Worm (Caenorhabditis elegans) whole organism, early embryonic: ENCODE data around the gene acr-8.

ENCODE experiments used
- B0310.2 ChIP-seq: sonication (generic microtip); optimal IDR thresholded peaks from 2 replicates; lab custom pipeline; 2016; ENCODE audit warnings: mild to moderate bottlenecking, missing genetic modification characterization, missing compliant biosample characterization
- F13C5.2 ChIP-seq: sonication (generic microtip); optimal IDR thresholded peaks from 2 replicates; lab custom pipeline; 2017; ENCODE audit warnings: mild to moderate bottlenecking, missing genetic modification characterization, inconsistent platforms, missing compliant biosample characterization
- aly-1 ChIP-seq: sonication (generic microtip); optimal IDR thresholded peaks from 2 replicates; lab custom pipeline; 2016; ENCODE audit warnings: missing genetic modification characterization, missing compliant biosample characterization
- ama-1 ChIP-seq: fragments of 150-350 bp; optimal IDR thresholded peaks from 2 replicates; lab custom pipeline; 2014
- ceh-13 ChIP-seq: fragments of 200-800 bp; sonication (Bioruptor generic); optimal IDR thresholded peaks from 2 replicates; lab custom pipeline; 2018; ENCODE audit warnings: mild to moderate bottlenecking, missing genetic modification characterization, missing compliant biosample characterization
- ceh-36 ChIP-seq: sonication (generic microtip); optimal IDR thresholded peaks from 2 replicates; lab custom pipeline; 2016; ENCODE audit warnings: missing genetic modification characterization, inconsistent platforms, missing compliant biosample characterization
- ets-7 ChIP-seq: sonication (generic microtip); optimal IDR thresholded peaks from 2 replicates; lab custom pipeline; 2016; ENCODE audit warnings: missing genotype, missing genetic modification characterization, missing compliant biosample characterization
- flt-1 ChIP-seq: fragments of 200-800 bp; sonication (Bioruptor generic); IDR thresholded peaks from 2 replicates; pipeline ENCODE4 v1.3.6; 2022; ENCODE audit warnings: missing genetic modification characterization, missing compliant biosample characterization
- hmbx-1 ChIP-seq: sonication (generic microtip); optimal IDR thresholded peaks from 2 replicates; lab custom pipeline; 2016; ENCODE audit warnings: mild to moderate bottlenecking, missing genetic modification characterization, missing compliant biosample characterization
- hmg-4 ChIP-seq: fragments of 200-800 bp; sonication (Bioruptor generic); optimal IDR thresholded peaks from 2 replicates; lab custom pipeline; 2018; ENCODE audit warnings: mild to moderate bottlenecking, missing genetic modification characterization, missing compliant biosample characterization
- hnd-1 ChIP-seq: sonication (generic microtip); optimal IDR thresholded peaks from 2 replicates; lab custom pipeline; 2016; ENCODE audit warnings: missing genetic modification characterization, missing compliant biosample characterization
- pes-1 ChIP-seq: fragments of 200-800 bp; sonication (Bioruptor generic); IDR thresholded peaks from 2 replicates; pipeline ENCODE4 v1.3.6; 2022; ENCODE audit warnings: missing genetic modification reagents, missing genetic modification characterization, missing compliant biosample characterization
- scrt-1 ChIP-seq: fragments of 200-800 bp; sonication (Bioruptor generic); IDR thresholded peaks from 2 replicates; pipeline ENCODE4 v1.3.6; 2022; ENCODE audit warnings: missing genetic modification characterization, missing compliant biosample characterization
- sea-1 ChIP-seq: fragments of 200-800 bp; sonication (Bioruptor generic); conservative IDR thresholded peaks from 2 replicates; pipeline ENCODE4 v1.3.6; 2022; ENCODE audit warnings: missing genetic modification characterization, missing compliant biosample characterization
- tbx-11 ChIP-seq: fragments of 200-800 bp; sonication (Bioruptor generic); IDR thresholded peaks from 2 replicates; pipeline ENCODE4 v1.3.6; 2022; ENCODE audit warnings: missing genetic modification characterization, missing compliant biosample characterization
- tbx-37 ChIP-seq: fragments of 200-800 bp; sonication (Bioruptor generic); conservative IDR thresholded peaks from 2 replicates; pipeline ENCODE4 v1.3.6; 2022; ENCODE audit warnings: missing genetic modification reagents, missing genetic modification characterization, missing compliant biosample characterization
- tra-4 ChIP-seq: sonication (generic microtip); optimal IDR thresholded peaks from 2 replicates; lab custom pipeline; 2017; ENCODE audit warnings: missing genetic modification characterization, missing compliant biosample characterization

The acr-8 gene

DNA sequence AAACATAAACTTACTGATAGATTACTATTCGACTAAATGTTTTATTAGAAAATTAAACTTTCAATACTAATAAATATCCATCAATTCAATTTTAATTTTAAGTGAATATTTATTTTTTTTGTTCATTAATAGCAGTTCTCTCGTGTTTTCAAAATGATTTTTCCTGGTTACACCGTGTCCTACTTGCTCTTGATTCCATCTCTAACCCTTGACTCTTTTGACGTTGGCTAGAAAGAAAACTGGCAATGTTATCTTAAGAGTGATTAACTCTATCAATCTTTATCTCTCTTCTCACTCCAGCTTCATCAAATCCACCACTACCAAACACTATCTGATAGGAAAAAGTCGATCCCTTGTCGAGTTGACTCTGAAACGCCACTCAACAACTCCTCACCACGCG lies at the start of gene acr-8:
Gene acr-8, plus strand, starts transcription at position 301 of the 400 bp plus-strand sequence.
- no peak for TF ChIP-seq aly-1 (tag; lab: Kevin White, UChicago)
- no peak for TF ChIP-seq sea-1

DNA sequence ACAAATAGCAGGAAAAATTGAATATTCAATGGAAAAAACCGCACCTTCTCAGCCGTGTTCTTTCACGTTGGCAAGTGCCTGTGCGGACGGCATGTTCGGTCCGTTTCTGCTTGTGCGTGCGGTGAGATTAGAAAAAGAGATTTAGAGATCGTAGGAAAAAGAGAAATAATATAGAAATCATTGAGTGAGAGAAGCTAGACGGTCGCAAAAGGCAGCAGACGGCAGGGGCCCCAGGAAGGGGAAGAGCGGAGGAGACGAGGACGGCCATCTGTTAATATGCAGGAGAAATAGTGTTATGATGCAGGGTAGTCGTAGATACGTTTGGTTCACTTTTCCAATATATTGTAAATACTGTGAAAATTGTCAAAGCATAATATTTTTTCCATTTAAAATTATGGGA lies 40.0 kb upstream of the acr-8 start, which contains the start of gene Y49A10A.2:
Gene Y49A10A.2, minus strand, starts transcription at position 109 of the 400 bp plus-strand sequence.
- no peak for TF ChIP-seq B0310.2
- TF ChIP-seq ama-1 (lab: Kevin White, UChicago): no peak
- no peak for TF ChIP-seq ceh-36
- TF ChIP-seq F13C5.2 (tag; lab: Kevin White, UChicago): peak; percentile 13
- TF ChIP-seq tbx-11 (GFP tag; lab: Robert Waterston, UW): no peak
- TF ChIP-seq ets-7 (tag; lab: Kevin White, UChicago): no peak
- TF ChIP-seq flt-1 (GFP tag; lab: Robert Waterston, UW): peak; percentile 17; the same call in 1 of the 2 replicates
- TF ChIP-seq ceh-13: no peak
- peak; percentile 61; the same call in 1 of the 2 replicates for TF ChIP-seq sea-1
- TF ChIP-seq hmg-4 (GFP tag; lab: Kevin White, UChicago): peak; percentile 73
- no peak for TF ChIP-seq scrt-1
- no peak for TF ChIP-seq aly-1 (tag; lab: Kevin White, UChicago)
- TF ChIP-seq tbx-37 (GFP tag; lab: Robert Waterston, UW): 0 out of 2 replicates have a peak, but pooled peaks have one; percentile 20
- no peak for TF ChIP-seq hnd-1
- TF ChIP-seq tra-4 (tag; lab: Kevin White, UChicago): no peak
- TF ChIP-seq pes-1 (GFP tag; lab: Robert Waterston, UW): no peak
- no peak for TF ChIP-seq hmbx-1 (tag; lab: Kevin White, UChicago)

DNA sequence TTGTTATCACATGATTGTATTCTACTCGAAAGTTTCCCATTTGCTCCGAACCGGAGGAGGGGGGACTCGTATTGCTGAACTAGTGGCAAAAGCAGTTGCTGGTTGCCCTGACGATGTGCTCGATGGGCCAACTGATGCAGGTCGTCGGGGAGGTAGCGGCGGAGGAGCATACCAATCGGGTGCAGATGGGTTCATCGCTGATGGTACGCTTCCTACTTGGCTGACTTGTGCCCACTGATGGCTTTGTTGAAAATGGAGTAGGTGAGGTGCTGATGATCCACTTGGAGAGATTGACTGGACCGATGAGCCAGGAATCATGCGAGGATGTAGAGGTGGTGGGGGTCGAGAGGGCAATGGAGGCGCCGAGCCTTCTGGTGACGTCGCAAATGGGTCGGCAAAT lies 38.9 kb upstream of the acr-8 start:
- TF ChIP-seq hmg-4 (GFP tag; lab: Kevin White, UChicago) (peak; percentile 16), ama-1 (lab: Kevin White, UChicago) (no peak), aly-1 (tag; lab: Kevin White, UChicago) (peak; percentile 4)

DNA sequence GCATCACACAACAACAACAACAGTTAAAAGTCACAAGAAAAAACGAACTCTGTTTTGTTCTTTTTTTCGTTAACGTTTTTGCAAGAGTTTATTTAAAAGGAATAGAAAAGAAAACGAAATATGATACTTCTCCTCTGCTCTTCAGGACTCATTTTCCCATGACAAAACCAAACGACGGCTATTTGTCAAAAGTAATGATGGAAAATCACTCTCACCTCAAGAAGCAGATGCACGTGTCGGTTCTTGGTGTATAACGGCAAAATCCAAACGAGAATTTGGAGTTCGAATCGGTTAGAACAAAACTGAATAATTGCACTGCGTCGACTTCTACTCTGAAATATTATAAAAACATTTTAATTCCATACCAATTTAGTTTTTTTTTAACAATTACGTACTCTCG lies 35.5 kb upstream of the acr-8 start:
- TF ChIP-seq ets-7 (tag; lab: Kevin White, UChicago): no peak
- no peak for TF ChIP-seq tbx-11 (GFP tag; lab: Robert Waterston, UW)
- TF ChIP-seq sea-1: no peak
- TF ChIP-seq tra-4 (tag; lab: Kevin White, UChicago): no peak
- no peak for TF ChIP-seq B0310.2
- TF ChIP-seq scrt-1: no peak
- no peak for TF ChIP-seq ama-1 (lab: Kevin White, UChicago)
- no peak for TF ChIP-seq hmbx-1 (tag; lab: Kevin White, UChicago)
- no peak for TF ChIP-seq ceh-13
- no peak for TF ChIP-seq F13C5.2 (tag; lab: Kevin White, UChicago)
- no peak for TF ChIP-seq aly-1 (tag; lab: Kevin White, UChicago)
- no peak for TF ChIP-seq tbx-37 (GFP tag; lab: Robert Waterston, UW)
- no peak for TF ChIP-seq hmg-4 (GFP tag; lab: Kevin White, UChicago)
- no peak for TF ChIP-seq ceh-36
- no peak for TF ChIP-seq hnd-1
- TF ChIP-seq pes-1 (GFP tag; lab: Robert Waterston, UW): no peak
- TF ChIP-seq flt-1 (GFP tag; lab: Robert Waterston, UW): no peak

DNA sequence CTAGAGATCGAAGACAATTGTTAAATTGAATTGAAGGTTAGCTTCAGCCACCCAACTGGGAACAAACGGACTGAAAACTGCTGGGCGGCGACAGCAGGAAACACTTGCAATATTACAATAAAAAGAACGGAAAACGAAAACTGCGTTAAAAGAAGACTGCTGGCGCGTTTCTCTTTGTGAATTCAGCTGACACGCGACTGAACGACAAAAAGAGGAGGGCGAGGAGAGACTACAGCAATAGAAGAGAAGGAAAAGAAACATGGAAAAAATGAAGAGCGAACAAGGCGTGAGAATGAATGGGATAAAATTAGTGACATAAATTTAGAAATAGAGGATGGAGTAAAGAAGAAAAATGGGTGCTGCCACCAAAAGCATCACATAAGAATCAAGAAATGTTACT lies 34.9 kb upstream of the acr-8 start:
- TF ChIP-seq flt-1 (GFP tag; lab: Robert Waterston, UW) (0 out of 2 replicates have a peak, but pooled peaks have one; percentile 26), B0310.2 (no peak)

DNA sequence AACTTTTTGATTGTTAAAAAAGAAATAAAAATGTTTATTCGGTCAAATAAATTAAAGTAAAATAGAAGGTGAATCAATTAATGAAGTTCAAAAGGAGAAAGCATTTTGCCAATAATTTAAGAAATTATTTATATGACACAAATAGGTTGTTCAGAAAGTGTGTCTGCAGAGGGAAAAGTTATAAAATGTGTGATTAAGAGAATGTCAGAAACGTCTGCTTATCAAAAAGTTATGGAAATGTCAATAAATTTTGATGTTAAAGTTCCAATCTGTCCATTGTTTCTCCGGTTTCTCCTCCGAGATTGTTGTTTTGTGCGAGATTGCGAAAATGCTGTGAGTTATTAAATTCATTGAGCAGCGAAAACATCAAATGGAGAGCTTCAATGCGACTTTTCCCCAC lies 32.8 kb upstream of the acr-8 start, which contains the start of gene rme-4:
Gene rme-4, minus strand, starts transcription at position 168 of the 400 bp plus-strand sequence.
- TF ChIP-seq hmbx-1 (tag; lab: Kevin White, UChicago): no peak
- no peak for TF ChIP-seq tra-4 (tag; lab: Kevin White, UChicago)
- TF ChIP-seq B0310.2: no peak
- no peak for TF ChIP-seq ama-1 (lab: Kevin White, UChicago)
- no peak for TF ChIP-seq pes-1 (GFP tag; lab: Robert Waterston, UW)
- TF ChIP-seq hnd-1: no peak
- TF ChIP-seq flt-1 (GFP tag; lab: Robert Waterston, UW): no peak
- TF ChIP-seq sea-1: no peak
- no peak for TF ChIP-seq hmg-4 (GFP tag; lab: Kevin White, UChicago)
- TF ChIP-seq tbx-11 (GFP tag; lab: Robert Waterston, UW): no peak
- TF ChIP-seq ceh-13: no peak
- TF ChIP-seq ceh-36: no peak
- no peak for TF ChIP-seq aly-1 (tag; lab: Kevin White, UChicago)
- TF ChIP-seq ets-7 (tag; lab: Kevin White, UChicago): no peak

DNA sequence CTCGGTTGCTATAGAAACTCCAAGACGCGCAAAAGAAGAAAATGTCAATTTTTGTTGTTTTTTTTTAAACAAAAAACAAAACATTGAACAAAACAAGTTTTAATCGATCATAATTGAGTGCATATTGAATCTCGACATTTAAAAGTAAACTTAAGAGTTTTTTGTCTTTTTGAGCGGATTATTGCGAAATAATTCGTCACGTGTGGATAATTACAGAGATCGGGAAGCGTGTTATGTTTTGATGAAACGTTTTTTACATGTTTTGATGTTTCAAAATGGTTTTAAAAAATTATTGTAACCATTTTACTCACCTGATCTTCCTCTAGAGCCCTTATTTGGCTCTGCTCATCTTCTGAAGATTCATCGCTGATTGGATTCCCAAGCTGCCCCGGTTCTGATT lies 26.5 kb upstream of the acr-8 start:
- no peak for TF ChIP-seq flt-1 (GFP tag; lab: Robert Waterston, UW)
- TF ChIP-seq aly-1 (tag; lab: Kevin White, UChicago): no peak
- no peak for TF ChIP-seq scrt-1

DNA sequence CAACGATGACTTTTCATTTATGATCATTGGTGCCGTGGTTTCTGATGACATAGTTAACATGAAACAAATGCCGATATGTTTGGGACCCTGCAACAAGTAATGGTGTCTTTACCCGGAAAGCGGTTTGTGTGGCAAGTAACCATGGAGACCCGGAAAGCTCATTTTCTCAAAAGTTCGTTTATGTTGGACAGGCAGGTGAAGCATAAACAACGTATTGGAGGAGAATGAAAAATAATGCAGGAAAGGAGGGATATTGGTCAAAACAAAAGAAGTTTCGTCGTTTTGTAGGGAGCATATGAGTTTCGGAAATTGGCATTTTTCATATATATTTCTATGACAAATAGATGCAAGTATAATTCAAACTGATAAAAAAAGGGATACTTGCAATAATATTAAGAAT lies 26.1 kb upstream of the acr-8 start, which contains the start of gene dyf-6:
Gene dyf-6, minus strand, starts transcription at position 101 of the 400 bp plus-strand sequence.
- TF ChIP-seq hmbx-1 (tag; lab: Kevin White, UChicago) (no peak), sea-1 (no peak), B0310.2 (no peak), tra-4 (tag; lab: Kevin White, UChicago) (no peak), ceh-36 (no peak), scrt-1 (no peak), flt-1 (GFP tag; lab: Robert Waterston, UW) (no peak), ama-1 (lab: Kevin White, UChicago) (no peak), tbx-37 (GFP tag; lab: Robert Waterston, UW) (no peak)
